Fruit fly (Drosophila melanogaster): Measurements from ENCODE around the gene RpL27.

The RpL27 gene

DNA sequence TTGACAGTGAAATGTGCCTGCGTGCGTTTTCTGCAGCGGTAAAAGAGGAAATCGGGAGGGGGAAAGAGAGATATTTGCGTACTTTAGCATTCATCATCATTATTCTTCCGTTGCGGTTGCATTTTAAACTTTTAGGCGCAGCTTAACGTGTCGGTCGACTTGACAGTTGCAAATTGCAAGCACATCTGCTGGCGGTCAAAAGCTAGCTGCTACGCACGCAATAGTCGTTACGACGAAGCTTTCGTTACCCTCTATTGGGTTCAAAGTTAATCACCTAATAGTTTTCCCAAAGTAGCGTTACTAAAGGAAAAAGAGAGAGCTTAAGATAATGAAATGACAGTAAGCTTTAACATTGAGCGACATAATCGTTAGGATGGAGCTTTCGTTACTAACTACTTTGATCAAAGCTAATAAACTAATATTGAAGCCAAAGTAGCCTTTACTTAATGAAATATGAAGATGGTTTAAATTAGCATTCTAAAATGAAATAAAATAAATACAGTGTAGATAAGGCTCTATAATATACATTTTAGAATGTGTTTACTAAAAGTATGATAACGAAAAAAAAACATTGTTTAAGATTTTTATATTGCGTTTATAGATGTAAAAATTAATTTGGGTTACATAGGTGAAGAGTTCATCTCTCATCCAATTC, 32.7 kb downstream of the RpL27 start:
- no peak for TF ChIP-seq stc (GFP tag; IDR thresholded peaks at IDR 0.05)
- TF ChIP-seq row (GFP tag; IDR thresholded peaks at IDR 0.05), result no peak
- TF ChIP-seq Bteb2 (GFP tag; optimal IDR thresholded peaks at IDR 0.05), result no peak
- TF ChIP-seq CG32532 (GFP tag; IDR thresholded peaks at IDR 0.05), result peak; percentile 36; the same call in 1 of the 2 replicates
- no peak for TF ChIP-seq cwo (GFP tag; optimal IDR thresholded peaks at IDR 0.05)
- TF ChIP-seq CG30403 (GFP tag; optimal IDR thresholded peaks at IDR 0.05), result no peak
- TF ChIP-seq CG18011 (GFP tag; optimal IDR thresholded peaks at IDR 0.05), result peak; percentile 97
- no peak for TF ChIP-seq MESR4 (GFP tag; optimal IDR thresholded peaks at IDR 0.05)
- peak; percentile 68; the same call in 1 of the 3 replicates for TF ChIP-seq CG6175 (GFP tag; IDR thresholded peaks at IDR 0.05)
- TF ChIP-seq shn (GFP tag; optimal IDR thresholded peaks at IDR 0.05), result no peak
- peak; percentile 18 for TF ChIP-seq CG12659 (GFP tag; optimal IDR thresholded peaks at IDR 0.05)
- peak; percentile 76 for TF ChIP-seq Ets65A (GFP tag)
- no peak for TF ChIP-seq CG7745 (tag; optimal IDR thresholded peaks at IDR 0.05)
- peak; percentile 98 for TF ChIP-seq abd-A (tag; optimal IDR thresholded peaks at IDR 0.05)
- TF ChIP-seq lbe (GFP tag; optimal IDR thresholded peaks at IDR 0.05), result no peak
- TF ChIP-seq Sin3A (optimal IDR thresholded peaks at IDR 0.05), result no peak
- TF ChIP-seq D19B (GFP tag; optimal IDR thresholded peaks at IDR 0.05), result no peak
- 0 out of 2 replicates have a peak, but pooled peaks have one; percentile 5 for TF ChIP-seq NFAT (GFP tag; IDR thresholded peaks at IDR 0.05)
- no peak for TF ChIP-seq Optix (GFP tag; IDR thresholded peaks at IDR 0.05)
- no peak for TF ChIP-seq CG18476 (GFP tag; optimal IDR thresholded peaks at IDR 0.05)
- TF ChIP-seq CG1024 (GFP tag; IDR thresholded peaks at IDR 0.05), result no peak
- no peak for TF ChIP-seq tap (tag; optimal IDR thresholded peaks at IDR 0.05)
- no peak for TF ChIP-seq CG12391 (tag; optimal IDR thresholded peaks at IDR 0.05)
- peak; percentile 20; the same call in 1 of the 3 replicates for TF ChIP-seq CG34224 (GFP tag; IDR thresholded peaks at IDR 0.05; ENCODE audit: partially characterized antibody)
- peak; percentile 17 for TF ChIP-seq CG15514 (GFP tag; optimal IDR thresholded peaks at IDR 0.05)
- peak; percentile 49; the same call in 1 of the 2 replicates for TF ChIP-seq CG13287 (GFP tag; IDR thresholded peaks at IDR 0.05; ENCODE audit: partially characterized antibody)
- no peak for TF ChIP-seq CG12104 (GFP tag; optimal IDR thresholded peaks at IDR 0.05)
- no peak for TF ChIP-seq crc (GFP tag; optimal IDR thresholded peaks at IDR 0.05)
- TF ChIP-seq D19A (tag; optimal IDR thresholded peaks at IDR 0.05), result no peak
- peak; percentile 19 for TF ChIP-seq CG10147 (GFP tag; optimal IDR thresholded peaks at IDR 0.05)
- TF ChIP-seq Asciz (GFP tag; optimal IDR thresholded peaks at IDR 0.05), result no peak
- peak; percentile 69 for TF ChIP-seq her (GFP tag; optimal IDR thresholded peaks at IDR 0.05)
- no peak for TF ChIP-seq CG14710 (tag; optimal IDR thresholded peaks at IDR 0.05)
- no peak for TF ChIP-seq crol (GFP tag; IDR thresholded peaks at IDR 0.05)
- TF ChIP-seq E2f2 (GFP tag; IDR thresholded peaks at IDR 0.05), result peak; percentile 36; the same call in 1 of the 2 replicates
- no peak for TF ChIP-seq CG2129 (GFP tag; IDR thresholded peaks at IDR 0.05; ENCODE audit: partially characterized antibody)
- TF ChIP-seq CG13775 (GFP tag; optimal IDR thresholded peaks at IDR 0.05), result no peak
- peak; percentile 41; the same call in 1 of the 2 replicates for TF ChIP-seq amos (GFP tag; IDR thresholded peaks at IDR 0.05; ENCODE audit: partially characterized antibody)
- no peak for TF ChIP-seq CG30020 (tag; optimal IDR thresholded peaks at IDR 0.05)
- TF ChIP-seq Drgx (GFP tag; IDR thresholded peaks at IDR 0.05), result peak; percentile 42; the same call in 1 of the 2 replicates
- no peak for TF ChIP-seq TFAM (GFP tag; optimal IDR thresholded peaks at IDR 0.05)
- no peak for TF ChIP-seq Rx (GFP tag; IDR thresholded peaks at IDR 0.05)
- no peak for TF ChIP-seq CG4707 (GFP tag; optimal IDR thresholded peaks at IDR 0.05)
- no peak for TF ChIP-seq unc-4 (GFP tag; IDR thresholded peaks at IDR 0.05; ENCODE audit: partially characterized antibody)
- TF ChIP-seq corto (GFP tag; optimal IDR thresholded peaks at IDR 0.05), result no peak
- no peak for TF ChIP-seq CG2678 (tag; optimal IDR thresholded peaks at IDR 0.05)
- no peak for TF ChIP-seq Scr (GFP tag; IDR thresholded peaks at IDR 0.05; ENCODE audit: partially characterized antibody)
- TF ChIP-seq knrl (GFP tag; IDR thresholded peaks at IDR 0.05; ENCODE audit: partially characterized antibody), result 0 out of 3 replicates have a peak, but pooled peaks have one; percentile 26
- no peak for TF ChIP-seq pfk (GFP tag; optimal IDR thresholded peaks at IDR 0.05)

Data from whole organism, embryonic.